Worm (Caenorhabditis elegans) whole organism, L1 larva: ENCODE data around the gene his-7.
A peak's percentile ranks its signal among the peaks of the same experiment; 100 is the strongest.

Experiments used
- C34B4.2 ChIP-seq: sonication (generic microtip); optimal IDR thresholded peaks from 2 replicates; lab custom pipeline; 2017; ENCODE audit warnings: mild to moderate bottlenecking, missing genetic modification characterization, missing compliant biosample characterization
- F16B12.6 ChIP-seq: fragments of 150-350 bp; optimal IDR thresholded peaks from 2 replicates; lab custom pipeline; 2014; ENCODE audit warnings: missing biosample characterization, missing genetic modification characterization
- Y116A8C.19 ChIP-seq: sonication (generic microtip); optimal IDR thresholded peaks from 2 replicates; lab custom pipeline; 2016; ENCODE audit warnings: missing compliant biosample characterization, missing genetic modification characterization, borderline replicate concordance
- aha-1 ChIP-seq: fragments of 150-350 bp; optimal IDR thresholded peaks from 2 replicates; lab custom pipeline; 2014; ENCODE audit warnings: missing biosample characterization, missing genetic modification characterization
- aly-2 ChIP-seq: fragments of 150-350 bp; optimal IDR thresholded peaks from 2 replicates; lab custom pipeline; 2014; ENCODE audit warnings: missing biosample characterization, missing genetic modification characterization
- ceh-8 ChIP-seq: fragments of 200-800 bp; sonication (Bioruptor generic); optimal IDR thresholded peaks from 2 replicates; lab custom pipeline; 2018; ENCODE audit warnings: mild to moderate bottlenecking, missing genetic modification characterization, moderate library complexity, missing compliant biosample characterization
- ceh-82 ChIP-seq, 3 experiments: fragments of 150-350 bp in 1 of 3; sonication (generic microtip) in 2 of 3; optimal IDR thresholded peaks; 2 replicates each; lab custom pipeline; 2014 to 2017; ENCODE audit warnings: missing biosample characterization in 3 of 3, missing genetic modification characterization in 3 of 3
- dpl-1 ChIP-seq, 3 experiments: fragments of 150-350 bp in 2 of 3; sonication (generic microtip) in 1 of 3; optimal IDR thresholded peaks; 2 replicates each; lab custom pipeline; 2014 to 2017; ENCODE audit warnings: missing biosample characterization in 3 of 3, missing genetic modification characterization in 3 of 3, missing genetic modification reagents in 3 of 3
- efl-1 ChIP-seq, 4 experiments: fragments of 150-350 bp; optimal IDR thresholded peaks in 3 of 4; peaks in 1 of 4; 1 replicate in 1 of 4; 2 replicates in 3 of 4; lab custom pipeline; 2014; ENCODE audit warnings: missing biosample characterization in 2 of 4, missing genetic modification characterization in 2 of 4, missing genetic modification reagents in 2 of 4
- egl-13 ChIP-seq: sonication (generic microtip); optimal IDR thresholded peaks from 2 replicates; lab custom pipeline; 2016; ENCODE audit warnings: missing genotype, missing genetic modification reagents, missing genetic modification characterization, missing compliant biosample characterization
- elt-2 ChIP-seq: sonication (generic microtip); optimal IDR thresholded peaks from 2 replicates; lab custom pipeline; 2016; ENCODE audit warnings: missing genetic modification characterization, mild to moderate bottlenecking, inconsistent platforms, missing compliant biosample characterization, missing genetic modification reagents
- ets-5 ChIP-seq: fragments of 200-800 bp; sonication (Bioruptor generic); IDR thresholded peaks from 2 replicates; pipeline ENCODE4 v1.3.6; 2022; ENCODE audit warnings: missing genetic modification characterization, missing compliant biosample characterization
- fkh-4 ChIP-seq: sonication (generic microtip); optimal IDR thresholded peaks from 2 replicates; lab custom pipeline; 2016; ENCODE audit warnings: missing compliant biosample characterization, missing genetic modification characterization, borderline replicate concordance
- fkh-8 ChIP-seq: sonication (generic microtip); optimal IDR thresholded peaks from 2 replicates; lab custom pipeline; 2016; ENCODE audit warnings: mild to moderate bottlenecking, missing genetic modification characterization, missing compliant biosample characterization
- fos-1 ChIP-seq: fragments of 150-350 bp; optimal IDR thresholded peaks from 2 replicates; lab custom pipeline; 2014; ENCODE audit warnings: missing biosample characterization, missing genetic modification characterization
- grh-1 ChIP-seq: fragments of 200-800 bp; sonication (Bioruptor generic); IDR thresholded peaks from 2 replicates; pipeline ENCODE4 v1.3.6; 2022; ENCODE audit warnings: missing genetic modification reagents, missing genetic modification characterization, missing compliant biosample characterization
- hlh-17 ChIP-seq: fragments of 200-800 bp; sonication (Bioruptor generic); optimal IDR thresholded peaks from 2 replicates; lab custom pipeline; 2018; ENCODE audit warnings: missing genetic modification characterization, mild to moderate bottlenecking, missing compliant biosample characterization, moderate library complexity, borderline replicate concordance
- jun-1 ChIP-seq: fragments of 150-350 bp; optimal IDR thresholded peaks from 2 replicates; lab custom pipeline; 2014; ENCODE audit warnings: missing biosample characterization, missing genetic modification reagents, missing genetic modification characterization
- lin-14 ChIP-seq: fragments of 200-800 bp; sonication (Bioruptor generic); optimal IDR thresholded peaks from 2 replicates; lab custom pipeline; 2018; ENCODE audit warnings: mild to moderate bottlenecking, missing genetic modification characterization, moderate library complexity, missing compliant biosample characterization
- lin-35 ChIP-seq, 2 experiments: fragments of 150-350 bp; optimal IDR thresholded peaks; 2 replicates each; lab custom pipeline; 2014; ENCODE audit warnings: missing biosample characterization in 2 of 2, missing genetic modification characterization in 2 of 2, missing genetic modification reagents in 2 of 2
- lin-39 ChIP-seq: fragments of 150-350 bp; optimal IDR thresholded peaks from 2 replicates; lab custom pipeline; 2014; ENCODE audit warnings: missing biosample characterization, missing genetic modification reagents, missing genetic modification characterization
- mab-9 ChIP-seq: fragments of 200-800 bp; sonication (Bioruptor generic); IDR thresholded peaks from 2 replicates; pipeline ENCODE4 v1.3.6; 2022; ENCODE audit warnings: missing genetic modification reagents, missing genetic modification characterization, missing compliant biosample characterization
- mef-2 ChIP-seq: fragments of 150-350 bp; optimal IDR thresholded peaks from 2 replicates; lab custom pipeline; 2014; ENCODE audit warnings: missing biosample characterization, missing genetic modification characterization
- mep-1 ChIP-seq: fragments of 150-350 bp; optimal IDR thresholded peaks from 2 replicates; lab custom pipeline; 2014; ENCODE audit warnings: missing biosample characterization, missing genetic modification characterization
- nhr-12 ChIP-seq: sonication (generic microtip); optimal IDR thresholded peaks from 2 replicates; lab custom pipeline; 2017; ENCODE audit warnings: missing biosample characterization, missing genetic modification characterization
- nhr-19 ChIP-seq: fragments of 200-800 bp; sonication (Bioruptor generic); conservative IDR thresholded peaks from 2 replicates; pipeline ENCODE4 v1.3.6; 2022; ENCODE audit warnings: missing genetic modification characterization, missing compliant biosample characterization
- nhr-47 ChIP-seq: sonication (generic microtip); optimal IDR thresholded peaks from 2 replicates; lab custom pipeline; 2016; ENCODE audit warnings: mild to moderate bottlenecking, missing genetic modification characterization, moderate library complexity, missing compliant biosample characterization
- nhr-71 ChIP-seq: sonication (generic microtip); optimal IDR thresholded peaks from 2 replicates; lab custom pipeline; 2016; ENCODE audit warnings: mild to moderate bottlenecking, missing genetic modification characterization, moderate library complexity, missing compliant biosample characterization
- nhr-76 ChIP-seq: sonication (generic microtip); optimal IDR thresholded peaks from 2 replicates; lab custom pipeline; 2017; ENCODE audit warnings: missing biosample characterization, missing genetic modification characterization
- nhr-77 ChIP-seq: fragments of 150-350 bp; optimal IDR thresholded peaks from 2 replicates; lab custom pipeline; 2014; ENCODE audit warnings: missing biosample characterization, missing genetic modification characterization
- rnt-1 ChIP-seq: sonication (generic microtip); optimal IDR thresholded peaks from 2 replicates; lab custom pipeline; 2016; ENCODE audit warnings: mild to moderate bottlenecking, missing genetic modification characterization, moderate library complexity, missing compliant biosample characterization
- skn-1 ChIP-seq: fragments of 150-350 bp; optimal IDR thresholded peaks from 2 replicates; lab custom pipeline; 2014; ENCODE audit warnings: missing biosample characterization, missing genetic modification characterization
- snu-23 ChIP-seq: sonication (generic microtip); optimal IDR thresholded peaks from 2 replicates; lab custom pipeline; 2016; ENCODE audit warnings: missing genetic modification characterization, missing compliant biosample characterization
- sox-4 ChIP-seq: sonication (generic microtip); optimal IDR thresholded peaks from 2 replicates; lab custom pipeline; 2016; ENCODE audit warnings: missing genetic modification characterization, missing compliant biosample characterization
- sup-37 ChIP-seq: fragments of 200-800 bp; sonication (Bioruptor generic); optimal IDR thresholded peaks from 2 replicates; lab custom pipeline; 2018; ENCODE audit warnings: mild to moderate bottlenecking, missing genetic modification characterization, missing compliant biosample characterization
- tlp-1 ChIP-seq: fragments of 150-350 bp; optimal IDR thresholded peaks from 2 replicates; lab custom pipeline; 2014; ENCODE audit warnings: missing biosample characterization, missing genetic modification characterization
- unc-30 ChIP-seq: sonication (generic microtip); optimal IDR thresholded peaks from 2 replicates; lab custom pipeline; 2017; ENCODE audit warnings: missing biosample characterization, missing genetic modification characterization
- unc-62 ChIP-seq: fragments of 150-350 bp; optimal IDR thresholded peaks from 2 replicates; lab custom pipeline; 2014; ENCODE audit warnings: missing biosample characterization, missing genetic modification reagents, missing genetic modification characterization
- zag-1 ChIP-seq: fragments of 150-350 bp; optimal IDR thresholded peaks from 2 replicates; lab custom pipeline; 2014; ENCODE audit warnings: missing biosample characterization, missing genetic modification characterization
- ztf-11 ChIP-seq, 2 experiments: sonication (generic microtip); optimal IDR thresholded peaks; 2 replicates each; lab custom pipeline; 2016 to 2017; ENCODE audit warnings: missing genetic modification characterization in 2 of 2, missing biosample characterization in 1 of 2, missing compliant biosample characterization in 1 of 2
- ztf-4 ChIP-seq: fragments of 150-350 bp; optimal IDR thresholded peaks from 2 replicates; lab custom pipeline; 2014; ENCODE audit warnings: missing biosample characterization, missing genetic modification characterization

Gene his-7

DNA sequence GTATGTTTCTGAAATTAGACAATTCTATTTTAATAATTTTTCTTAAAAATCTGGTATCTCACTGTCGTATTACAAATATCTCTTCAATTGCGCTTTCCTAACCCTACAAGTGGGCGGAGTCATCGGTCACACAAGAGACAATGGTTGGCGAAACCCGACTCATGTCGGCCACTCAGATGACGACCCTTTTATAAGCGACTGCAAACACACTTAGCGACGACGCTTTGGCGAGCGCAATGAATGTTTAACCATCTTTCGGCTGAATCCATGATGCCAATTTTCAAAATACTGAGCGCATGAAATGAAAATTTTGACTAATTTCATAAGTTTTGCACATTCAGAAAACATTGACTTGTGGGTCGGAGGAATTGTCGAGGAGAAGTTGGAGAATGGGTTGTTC is 32.8 kb upstream of the his-7 start (continued):
- peak; percentile 64 for TF ChIP-seq nhr-77
- peak; percentile 68 for TF ChIP-seq aha-1
- TF ChIP-seq fkh-8 (tag; lab: Kevin White, UChicago) = peak; percentile 30
- TF ChIP-seq mab-9 (GFP tag; lab: Robert Waterston, UW) = peak; percentile 86
- peak; percentile 66 for TF ChIP-seq fkh-4
- TF ChIP-seq ztf-4 (tag; lab: Kevin White, UChicago) = peak; percentile 92

DNA sequence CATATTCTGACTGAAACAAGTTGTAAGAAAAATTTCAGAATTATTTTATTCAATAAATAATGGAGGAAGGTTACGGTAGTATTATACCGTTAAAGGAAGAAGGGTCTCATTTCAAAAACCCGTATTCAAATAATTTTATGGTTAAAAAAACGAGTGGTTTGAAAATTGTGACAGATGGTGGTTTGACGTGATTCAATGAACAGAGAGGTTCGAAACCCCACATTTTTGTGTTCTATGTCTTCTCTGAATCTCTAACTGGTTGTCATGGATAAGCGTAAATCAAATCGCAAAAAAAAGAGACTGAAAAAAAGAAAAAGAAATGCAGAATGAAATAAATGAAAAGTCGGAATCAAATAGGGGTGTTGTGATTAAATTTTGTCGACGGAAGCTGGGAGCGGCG is 25.9 kb upstream of the his-7 start, which contains the start of gene ZK994.6:
Gene ZK994.6 (minus strand): TSS at position 101 of the 400 bp plus-strand sequence.
- TF ChIP-seq fkh-8 (tag; lab: Kevin White, UChicago) (peak; percentile 41), efl-1 (optimal IDR thresholded peaks at IDR 0.05; lab: Kevin White, UChicago) (no peak), efl-1 (GFP tag; optimal IDR thresholded peaks at IDR 0.05 in 1 of 2; lab: Kevin White, UChicago) (peak in 1 of 2 experiments; percentile 5), unc-62 (GFP tag; lab: Kevin White, UChicago) (no peak)

DNA sequence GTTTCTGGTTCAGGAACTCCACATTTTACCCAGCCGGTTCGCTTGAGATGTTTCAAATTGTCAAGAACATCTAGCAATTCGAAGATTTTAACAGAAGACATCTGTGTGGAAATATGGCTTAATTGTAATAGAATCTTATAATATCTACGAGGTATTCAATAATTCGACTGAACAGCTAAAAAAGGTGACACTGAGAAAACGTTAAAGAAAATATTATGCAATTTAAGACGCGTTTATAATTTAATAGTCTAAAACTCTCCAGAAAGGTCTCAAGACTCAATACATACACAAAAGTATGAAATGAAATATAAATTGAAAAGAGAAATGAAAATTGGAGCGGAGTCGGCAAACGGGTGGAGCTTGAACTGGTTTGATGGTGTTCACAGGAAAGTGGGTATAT is 19.8 kb upstream of the his-7 start, which contains the start of gene F45F2.9:
Gene F45F2.9 (minus strand): TSS at position 101 of the 400 bp plus-strand sequence.
- no peak for TF ChIP-seq skn-1
- no peak for TF ChIP-seq ztf-4 (tag; lab: Kevin White, UChicago)
- no peak for TF ChIP-seq rnt-1 (tag; lab: Kevin White, UChicago)
- no peak for TF ChIP-seq nhr-76

DNA sequence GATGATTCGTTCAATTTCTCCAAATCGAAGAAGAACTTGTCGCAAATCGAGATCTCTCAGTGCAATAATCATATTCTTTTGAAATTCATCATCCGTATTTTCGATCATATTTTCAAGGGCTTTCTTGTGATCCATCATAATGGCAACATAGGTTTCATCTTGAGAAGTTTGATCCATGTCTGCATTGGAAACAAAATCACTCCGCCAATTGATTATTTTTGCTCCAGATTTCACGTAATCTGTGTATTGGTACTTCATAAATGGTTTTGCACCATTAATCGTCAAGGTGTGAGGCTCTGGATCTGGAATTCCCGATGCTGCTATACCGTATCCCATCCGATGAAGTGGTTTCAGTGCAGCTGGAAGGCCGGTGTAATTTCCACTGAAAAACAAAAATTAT is 16.8 kb upstream of the his-7 start:
- TF ChIP-seq hlh-17 (GFP tag; lab: Kevin White, UChicago) (no peak), nhr-12 (tag; lab: Kevin White, UChicago) (no peak), grh-1 (no peak), mep-1 (tag; lab: Kevin White, UChicago) (no peak), tlp-1 (tag; lab: Kevin White, UChicago) (no peak), lin-35 (GFP tag; optimal IDR thresholded peaks at IDR 0.05; lab: Kevin White, UChicago) (no peak), ceh-82 (tag; optimal IDR thresholded peaks at IDR 0.05; lab: Kevin White, UChicago) (no peak), nhr-19 (GFP tag; lab: Robert Waterston, UW) (no peak), lin-39 (tag; lab: Kevin White, UChicago) (no peak), ets-5 (GFP tag; lab: Robert Waterston, UW) (no peak), nhr-47 (tag; lab: Kevin White, UChicago) (no peak), F16B12.6 (tag; lab: Kevin White, UChicago) (no peak), sup-37 (GFP tag; lab: Kevin White, UChicago) (no peak), Y116A8C.19 (tag; lab: Kevin White, UChicago) (no peak), nhr-77 (no peak), dpl-1 (GFP tag; optimal IDR thresholded peaks at IDR 0.05; lab: Kevin White, UChicago) (no peak)
- TF ChIP-seq, all 84 proteins: peak for 0

DNA sequence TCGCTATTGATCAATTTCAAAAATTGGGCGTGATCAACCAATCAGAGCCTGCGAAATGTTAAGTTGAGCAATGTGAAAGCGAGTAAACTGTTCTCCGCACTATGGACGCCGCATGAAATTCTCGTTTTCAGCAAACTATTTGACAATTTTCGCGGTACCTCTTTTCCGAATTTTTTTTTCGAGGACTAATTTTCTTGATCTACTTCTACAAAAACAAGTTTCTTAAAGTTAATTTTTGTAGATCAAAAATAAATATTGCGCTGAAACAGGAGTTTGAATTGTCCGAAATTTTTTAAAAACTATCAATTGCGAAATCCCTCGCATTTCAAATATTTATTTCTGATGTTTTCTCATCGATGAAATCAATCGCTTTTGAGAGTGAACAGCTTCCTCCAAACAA is 15.5 kb upstream of the his-7 start:
- TF ChIP-seq efl-1 (optimal IDR thresholded peaks at IDR 0.05; lab: Kevin White, UChicago) (no peak), efl-1 (GFP tag; optimal IDR thresholded peaks at IDR 0.05 in 1 of 2; lab: Kevin White, UChicago) (peak in 1 of 2 experiments; percentile 14), unc-30 (no peak)

DNA sequence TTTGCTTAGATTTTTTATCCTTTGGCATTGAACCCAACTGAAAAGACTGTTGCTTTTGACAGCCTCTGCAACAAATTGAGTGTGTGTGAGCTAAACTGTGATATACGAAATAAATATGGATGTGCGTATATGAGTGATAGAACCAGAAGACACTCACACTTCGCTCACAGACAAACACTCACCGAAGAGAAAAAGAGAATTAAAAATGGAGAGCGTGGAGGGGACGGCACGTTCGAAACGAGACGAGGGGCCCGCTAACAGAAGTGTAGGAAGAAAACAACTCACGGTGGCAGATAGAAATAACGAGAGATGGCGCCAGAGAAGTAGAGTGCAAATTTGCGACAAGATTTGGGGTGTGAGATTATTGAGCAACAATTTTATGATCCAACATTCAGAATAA is 14.9 kb upstream of the his-7 start:
- no peak for TF ChIP-seq ceh-8 (GFP tag; lab: Kevin White, UChicago)
- TF ChIP-seq fos-1 = no peak
- TF ChIP-seq sup-37 (GFP tag; lab: Kevin White, UChicago) = no peak
- TF ChIP-seq ceh-82 (tag; optimal IDR thresholded peaks at IDR 0.05; lab: Kevin White, UChicago) = peak in 1 of 3 experiments; percentile 24
- TF ChIP-seq snu-23 (GFP tag; lab: Kevin White, UChicago) = peak; percentile 35
- no peak for TF ChIP-seq Y116A8C.19 (tag; lab: Kevin White, UChicago)
- no peak for TF ChIP-seq elt-2
- TF ChIP-seq aha-1 = no peak
- TF ChIP-seq ztf-4 (tag; lab: Kevin White, UChicago) = no peak
- TF ChIP-seq aly-2 = no peak
- no peak for TF ChIP-seq zag-1 (tag; lab: Kevin White, UChicago)
- peak; percentile 46 for TF ChIP-seq rnt-1 (tag; lab: Kevin White, UChicago)
- TF ChIP-seq lin-14 (GFP tag; lab: Kevin White, UChicago) = no peak
- no peak for TF ChIP-seq nhr-47 (tag; lab: Kevin White, UChicago)
- TF ChIP-seq jun-1 = no peak
- TF ChIP-seq C34B4.2 = no peak
- peak; percentile 13 for TF ChIP-seq F16B12.6 (tag; lab: Kevin White, UChicago)
- no peak for TF ChIP-seq unc-62 (GFP tag; lab: Kevin White, UChicago)
- no peak for TF ChIP-seq unc-30
- TF ChIP-seq sox-4 (tag; lab: Kevin White, UChicago) = no peak
- no peak for TF ChIP-seq ztf-11 (tag; optimal IDR thresholded peaks at IDR 0.05; lab: Kevin White, UChicago)
- no peak for TF ChIP-seq mef-2 (tag; lab: Kevin White, UChicago)
- TF ChIP-seq egl-13 (tag; lab: Kevin White, UChicago) = no peak
- peak; percentile 32 for TF ChIP-seq nhr-71 (tag; lab: Kevin White, UChicago)
